Fruit fly (Drosophila melanogaster): Measurements from ENCODE around the gene RpL22.
A peak's percentile ranks its signal among the peaks of the same experiment; 100 is the strongest.

RpL22 gene

dm6 chrX:739621-740216 lies 25.2 kb downstream of the RpL22 start (continued):
- TF ChIP-seq Ets21C (GFP tag; optimal IDR thresholded peaks at IDR 0.05): peak; percentile 36
- no peak for TF ChIP-seq dsx (GFP tag; optimal IDR thresholded peaks at IDR 0.05; ENCODE audit: poor library complexity, severe bottlenecking)
- TF ChIP-seq Blimp-1 (GFP tag; optimal IDR thresholded peaks at IDR 0.05): peak; percentile 43
- no peak for TF ChIP-seq CG6276 (GFP tag; optimal IDR thresholded peaks at IDR 0.05)
- peak; percentile 59 for TF ChIP-seq achi (GFP tag; optimal IDR thresholded peaks at IDR 0.05)
- peak; percentile 31 for TF ChIP-seq CG7368 (GFP tag; optimal IDR thresholded peaks at IDR 0.05)
- no peak for TF ChIP-seq CG3032 (tag; optimal IDR thresholded peaks at IDR 0.05)
- TF ChIP-seq CG6808 (GFP tag; optimal IDR thresholded peaks at IDR 0.05): peak; percentile 30
- peak; percentile 51 for TF ChIP-seq Sox14 (GFP tag; optimal IDR thresholded peaks at IDR 0.05)
- TF ChIP-seq CG11762 (GFP tag; optimal IDR thresholded peaks at IDR 0.05; ENCODE audit: insufficient read depth): peak; percentile 21
- peak; percentile 23 for TF ChIP-seq CG8319 (GFP tag; optimal IDR thresholded peaks at IDR 0.05)
- TF ChIP-seq CG8632 (GFP tag; optimal IDR thresholded peaks at IDR 0.05): peak; percentile 57
- TF ChIP-seq net (GFP tag; optimal IDR thresholded peaks at IDR 0.05): no peak
- TF ChIP-seq CG34406 (GFP tag; optimal IDR thresholded peaks at IDR 0.05): peak; percentile 62
- TF ChIP-seq cyc (GFP tag; optimal IDR thresholded peaks at IDR 0.05): peak; percentile 65
- TF ChIP-seq Eip75B (GFP tag; optimal IDR thresholded peaks at IDR 0.05): no peak
- TF ChIP-seq pdm3 (GFP tag; optimal IDR thresholded peaks at IDR 0.05): peak; percentile 70
- no peak for TF ChIP-seq Eip93F (GFP tag; optimal IDR thresholded peaks at IDR 0.05)
- no peak for TF ChIP-seq fd85E (GFP tag; optimal IDR thresholded peaks at IDR 0.05)

- TF ChIP-seq acj6 (GFP tag; optimal IDR thresholded peaks at IDR 0.05): peak; percentile 42
- peak; percentile 1 for TF ChIP-seq topi (GFP tag; optimal IDR thresholded peaks at IDR 0.05)
- peak in 1 of 2 experiments; percentile 45 for TF ChIP-seq salr (GFP tag; optimal IDR thresholded peaks at IDR 0.05)
- peak; percentile 72 for TF ChIP-seq achi (GFP tag; optimal IDR thresholded peaks at IDR 0.05)
- TF ChIP-seq CG6163 (GFP tag; IDR thresholded peaks at IDR 0.05): peak; percentile 53; the same call in 2 of the 3 replicates
- TF ChIP-seq net (GFP tag; optimal IDR thresholded peaks at IDR 0.05): peak; percentile 42
- peak; percentile 13 for TF ChIP-seq Ets96B (tag; optimal IDR thresholded peaks at IDR 0.05)
- peak; percentile 41 for TF ChIP-seq CG6276 (GFP tag; optimal IDR thresholded peaks at IDR 0.05)
- TF ChIP-seq Lpt (GFP tag; optimal IDR thresholded peaks at IDR 0.05): peak; percentile 59
- peak; percentile 4 for TF ChIP-seq CG8632 (GFP tag; optimal IDR thresholded peaks at IDR 0.05)
- peak; percentile 34 for TF ChIP-seq CG3919 (GFP tag; optimal IDR thresholded peaks at IDR 0.05)
- TF ChIP-seq esn (GFP tag; optimal IDR thresholded peaks at IDR 0.05): peak; percentile 47
- no peak for TF ChIP-seq dsx (GFP tag; optimal IDR thresholded peaks at IDR 0.05; ENCODE audit: poor library complexity, severe bottlenecking)
- peak; percentile 49 for TF ChIP-seq OdsH (GFP tag; optimal IDR thresholded peaks at IDR 0.05)
- peak; percentile 46 for TF ChIP-seq CG11294 (GFP tag; IDR thresholded peaks at IDR 0.05)
- TF ChIP-seq CG32006 (GFP tag; optimal IDR thresholded peaks at IDR 0.05): peak; percentile 88
- peak; percentile 75 for TF ChIP-seq dac (GFP tag; optimal IDR thresholded peaks at IDR 0.05)
- TF ChIP-seq Eip78C (GFP tag): peak; percentile 68
- TF ChIP-seq Sox102F (GFP tag; optimal IDR thresholded peaks at IDR 0.05): peak; percentile 19
- peak; percentile 36 for TF ChIP-seq CG6792 (GFP tag; optimal IDR thresholded peaks at IDR 0.05)
- no peak for TF ChIP-seq Sox14 (GFP tag; optimal IDR thresholded peaks at IDR 0.05)
- TF ChIP-seq CG34406 (GFP tag; optimal IDR thresholded peaks at IDR 0.05): peak; percentile 25
- peak; percentile 63 for TF ChIP-seq CG10631 (GFP tag; optimal IDR thresholded peaks at IDR 0.05)
- TF ChIP-seq ss (GFP tag; optimal IDR thresholded peaks at IDR 0.05): no peak
- TF ChIP-seq CG16779 (tag; optimal IDR thresholded peaks at IDR 0.05): no peak
- TF ChIP-seq CG4318 (GFP tag; optimal IDR thresholded peaks at IDR 0.05): peak; percentile 71
- TF ChIP-seq vri (GFP tag; optimal IDR thresholded peaks at IDR 0.05): no peak
- TF ChIP-seq spab (GFP tag; optimal IDR thresholded peaks at IDR 0.05): no peak
- peak; percentile 5 for TF ChIP-seq CG11762 (GFP tag; optimal IDR thresholded peaks at IDR 0.05; ENCODE audit: insufficient read depth)
- peak; percentile 61 for TF ChIP-seq Gug (GFP tag; IDR thresholded peaks at IDR 0.05)
- no peak for TF ChIP-seq CG9139 (GFP tag; optimal IDR thresholded peaks at IDR 0.05)
- TF ChIP-seq CG8119 (GFP tag; IDR thresholded peaks at IDR 0.05): peak; percentile 82
- TF ChIP-seq pdm3 (GFP tag; optimal IDR thresholded peaks at IDR 0.05): peak; percentile 17
- peak; percentile 79 for TF ChIP-seq CG15336 (GFP tag; IDR thresholded peaks at IDR 0.05)
- 0 out of 3 replicates have a peak, but pooled peaks have one; percentile 34 for TF ChIP-seq eg (GFP tag; IDR thresholded peaks at IDR 0.05)
Observed at dm6 chrX:724496-724895, 40.4 kb downstream of the RpL22 start.
